Worm (Caenorhabditis elegans) whole organism, mixed stage, embryonic: ENCODE results near the gene tmem-24.

Experiments
- bed-3 ChIP-seq: fragments of 200-800 bp; sonication (Bioruptor generic); optimal IDR thresholded peaks from 3 replicates; lab custom pipeline; 2018; ENCODE audit warnings: mild to moderate bottlenecking, missing genetic modification characterization, moderate library complexity, missing compliant biosample characterization
- ceh-43 ChIP-seq: fragments of 200-800 bp; sonication (Bioruptor generic); optimal IDR thresholded peaks from 2 replicates; lab custom pipeline; 2018; ENCODE audit warnings: mild to moderate bottlenecking, missing genetic modification characterization, moderate library complexity, missing compliant biosample characterization
- drap-1 ChIP-seq: fragments of 200-800 bp; sonication (Bioruptor generic); optimal IDR thresholded peaks from 3 replicates; lab custom pipeline; 2018; ENCODE audit warnings: mild to moderate bottlenecking, missing genetic modification characterization, missing compliant biosample characterization
- flh-1 ChIP-seq: fragments of 200-800 bp; sonication (Bioruptor generic); optimal IDR thresholded peaks from 2 replicates; lab custom pipeline; 2018; ENCODE audit warnings: mild to moderate bottlenecking, missing genetic modification characterization, moderate library complexity, missing compliant biosample characterization
- hlh-1 ChIP-seq: fragments of 150-350 bp; optimal IDR thresholded peaks from 2 replicates; lab custom pipeline; 2014; ENCODE audit warnings: missing biosample characterization, missing genetic modification reagents, missing genetic modification characterization
- lin-13 ChIP-seq: fragments of 150-350 bp; optimal IDR thresholded peaks from 2 replicates; lab custom pipeline; 2014; ENCODE audit warnings: missing biosample characterization, missing genetic modification characterization
- lin-32 ChIP-seq: fragments of 200-800 bp; sonication (Bioruptor generic); optimal IDR thresholded peaks from 2 replicates; lab custom pipeline; 2018; ENCODE audit warnings: mild to moderate bottlenecking, missing genetic modification characterization, missing compliant biosample characterization
- lsy-2 ChIP-seq: fragments of 150-350 bp; optimal IDR thresholded peaks from 2 replicates; lab custom pipeline; 2014; ENCODE audit warnings: missing biosample characterization, missing genetic modification characterization
- nhr-12 ChIP-seq: fragments of 150-350 bp; optimal IDR thresholded peaks from 2 replicates; lab custom pipeline; 2014; ENCODE audit warnings: missing biosample characterization, missing genetic modification characterization
- nhr-237 ChIP-seq: fragments of 150-350 bp; optimal IDR thresholded peaks from 2 replicates; lab custom pipeline; 2014; ENCODE audit warnings: missing biosample characterization, missing genetic modification characterization
- pha-4 ChIP-seq: fragments of 150-350 bp; optimal IDR thresholded peaks from 2 replicates; lab custom pipeline; 2018; ENCODE audit warnings: missing biosample characterization, missing genetic modification reagents, missing genetic modification characterization
- unc-39 ChIP-seq: fragments of 150-350 bp; optimal IDR thresholded peaks from 2 replicates; lab custom pipeline; 2014; ENCODE audit warnings: missing biosample characterization, missing genetic modification characterization

tmem-24 gene

DNA sequence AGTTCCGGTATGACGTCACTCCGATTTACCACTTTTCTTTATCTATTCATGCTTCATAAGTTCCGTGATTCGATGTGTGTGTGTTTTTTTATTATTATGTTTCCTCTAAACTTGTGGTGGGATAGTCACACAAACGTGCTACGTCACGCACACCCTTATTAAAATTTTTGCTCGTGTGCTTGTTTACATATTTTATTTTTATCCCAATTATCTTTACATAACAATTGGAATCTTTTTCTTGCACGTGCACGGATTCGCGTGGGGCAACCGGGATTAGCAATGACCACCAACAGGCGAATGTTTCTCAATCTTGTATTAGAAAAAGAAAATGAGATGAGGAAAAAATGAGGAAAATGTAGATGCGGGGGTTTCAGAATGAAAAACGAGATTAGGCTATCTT lies 54.2 kb downstream of the tmem-24 start:
- TF ChIP-seq flh-1 (GFP tag; lab: Kevin White, UChicago) (no peak), hlh-1 (tag; lab: Kevin White, UChicago) (no peak), lin-32 (GFP tag; lab: Kevin White, UChicago) (no peak), ceh-43 (GFP tag; lab: Kevin White, UChicago) (no peak), nhr-237 (no peak), nhr-12 (tag; lab: Kevin White, UChicago) (no peak), bed-3 (GFP tag; lab: Kevin White, UChicago) (no peak), unc-39 (tag; lab: Kevin White, UChicago) (no peak), lin-13 (tag; lab: Kevin White, UChicago) (no peak), pha-4 (tag; lab: Kevin White, UChicago) (no peak), lsy-2 (tag; lab: Kevin White, UChicago) (no peak), drap-1 (GFP tag; lab: Kevin White, UChicago) (no peak)
- TF ChIP-seq, all 35 proteins: peak for 0
